Fruit fly (Drosophila melanogaster) whole organism, embryonic: Measurements from ENCODE around the gene Atg13.
A peak's percentile ranks its signal among the peaks of the same experiment; 100 is the strongest.

Source experiments
- ATbp ChIP-seq: fragments of 200-800 bp; sonication (Bioruptor generic); optimal IDR thresholded peaks from 2 replicates; lab custom pipeline; 2017; ENCODE audit warnings: missing biosample characterization, mild to moderate bottlenecking, missing genetic modification characterization, missing genetic modification reagents
- CG11560 ChIP-seq: fragments of 200-800 bp; sonication (Bioruptor generic); IDR thresholded peaks from 3 replicates; pipeline ENCODE4 v1.3.6; 2022; ENCODE audit warnings: missing biosample characterization, missing genetic modification characterization
- CG12391 ChIP-seq: fragments of 200-800 bp; sonication (Bioruptor generic); optimal IDR thresholded peaks from 3 replicates; lab custom pipeline; 2018; ENCODE audit warnings: missing biosample characterization, mild to moderate bottlenecking, missing genetic modification characterization, moderate library complexity
- CG14014 ChIP-seq: fragments of 200-800 bp; sonication (Bioruptor generic); IDR thresholded peaks from 2 replicates; pipeline ENCODE4 v1.3.6; 2022; ENCODE audit warnings: missing biosample characterization, missing genetic modification characterization
- CG14667 ChIP-seq: fragments of 200-800 bp; sonication (Bioruptor generic); IDR thresholded peaks from 2 replicates; pipeline ENCODE4 v1.3.6; 2022; ENCODE audit warnings: missing biosample characterization, missing genetic modification characterization
- CG14860 ChIP-seq: fragments of 200-800 bp; sonication (Bioruptor generic); IDR thresholded peaks from 3 replicates; pipeline ENCODE4 v1.3.6; 2022; ENCODE audit warnings: missing biosample characterization, missing genetic modification characterization; ENCODE audit not compliant: partially characterized antibody
- CG16815 ChIP-seq: fragments of 200-800 bp; sonication (Bioruptor generic); optimal IDR thresholded peaks from 3 replicates; lab custom pipeline; 2017; ENCODE audit warnings: missing biosample characterization, mild to moderate bottlenecking, missing genetic modification characterization
- CG18619 ChIP-seq: fragments of 200-800 bp; sonication (Bioruptor generic); optimal IDR thresholded peaks from 3 replicates; lab custom pipeline; 2017; ENCODE audit warnings: missing biosample characterization, mild to moderate bottlenecking, missing genetic modification characterization
- CG18764 ChIP-seq: fragments of 200-800 bp; sonication (Bioruptor generic); optimal IDR thresholded peaks from 3 replicates; lab custom pipeline; 2016; ENCODE audit warnings: missing biosample characterization, missing genetic modification characterization
- CG33557 ChIP-seq: fragments of 200-800 bp; sonication (Bioruptor generic); optimal IDR thresholded peaks from 2 replicates; lab custom pipeline; 2019; ENCODE audit warnings: missing biosample characterization, mild to moderate bottlenecking, missing genetic modification characterization, moderate library complexity
- CG34224 ChIP-seq: fragments of 200-800 bp; sonication (Bioruptor generic); IDR thresholded peaks from 3 replicates; pipeline ENCODE4 v1.3.6; 2022; ENCODE audit warnings: missing biosample characterization, missing genetic modification characterization; ENCODE audit not compliant: partially characterized antibody
- CG3847 ChIP-seq: fragments of 200-800 bp; sonication (Bioruptor generic); IDR thresholded peaks from 2 replicates; pipeline ENCODE4 v1.3.6; 2022; ENCODE audit warnings: missing biosample characterization, missing genetic modification characterization
- CG6683 ChIP-seq: fragments of 200-800 bp; sonication (Bioruptor generic); optimal IDR thresholded peaks from 2 replicates; lab custom pipeline; 2017; ENCODE audit warnings: missing biosample characterization, mild to moderate bottlenecking, missing genetic modification characterization, missing genetic modification reagents
- CG6689 ChIP-seq: fragments of 200-800 bp; sonication (Bioruptor generic); IDR thresholded peaks from 2 replicates; pipeline ENCODE4 v1.3.6; 2022; ENCODE audit warnings: missing biosample characterization, missing genetic modification characterization
- CG7786 ChIP-seq: fragments of 200-800 bp; sonication (Bioruptor generic); optimal IDR thresholded peaks from 2 replicates; lab custom pipeline; 2016; ENCODE audit warnings: missing biosample characterization, missing genetic modification characterization
- CG7839 ChIP-seq: fragments of 200-800 bp; sonication (Bioruptor generic); optimal IDR thresholded peaks from 3 replicates; lab custom pipeline; 2018; ENCODE audit warnings: missing biosample characterization, mild to moderate bottlenecking, missing genetic modification characterization, moderate library complexity
- CG7928 ChIP-seq: fragments of 200-800 bp; sonication (Bioruptor generic); optimal IDR thresholded peaks from 2 replicates; lab custom pipeline; 2017; ENCODE audit warnings: missing biosample characterization, mild to moderate bottlenecking, missing genetic modification characterization
- CG9797 ChIP-seq: fragments of 200-800 bp; sonication (Bioruptor generic); optimal IDR thresholded peaks from 3 replicates; lab custom pipeline; 2018; ENCODE audit warnings: missing biosample characterization, mild to moderate bottlenecking, missing genetic modification characterization
- Chrac-16 ChIP-seq: fragments of 200-800 bp; sonication (Bioruptor generic); optimal IDR thresholded peaks from 3 replicates; lab custom pipeline; 2016; ENCODE audit warnings: missing biosample characterization, missing genetic modification characterization
- CoRest ChIP-seq: fragments of 200-800 bp; sonication (Bioruptor generic); optimal IDR thresholded peaks from 3 replicates; lab custom pipeline; 2018; ENCODE audit warnings: missing biosample characterization, mild to moderate bottlenecking, missing genetic modification characterization, moderate library complexity
- D19B ChIP-seq: fragments of 200-800 bp; sonication (Bioruptor generic); optimal IDR thresholded peaks from 2 replicates; lab custom pipeline; 2017; ENCODE audit warnings: missing biosample characterization, mild to moderate bottlenecking, missing genetic modification characterization
- Dbx ChIP-seq: fragments of 200-800 bp; sonication (Bioruptor generic); IDR thresholded peaks from 3 replicates; pipeline ENCODE4 v1.3.6; 2022; ENCODE audit warnings: missing biosample characterization, missing genetic modification characterization
- Dll ChIP-seq: fragments of 200-800 bp; sonication (Bioruptor generic); IDR thresholded peaks from 4 replicates; pipeline ENCODE4 v1.3.6; 2022; ENCODE audit warnings: missing biosample characterization, missing genetic modification characterization; ENCODE audit not compliant: partially characterized antibody
- Doc2 ChIP-seq: fragments of 200-800 bp; sonication (Bioruptor generic); IDR thresholded peaks from 2 replicates; pipeline ENCODE4 v1.3.6; 2022; ENCODE audit warnings: missing biosample characterization, missing genetic modification characterization
- Dp ChIP-seq: fragments of 200-800 bp; sonication (Bioruptor generic); optimal IDR thresholded peaks from 2 replicates; lab custom pipeline; 2018; ENCODE audit warnings: missing biosample characterization, mild to moderate bottlenecking, missing genetic modification characterization, moderate library complexity
- Fer2 ChIP-seq: fragments of 200-800 bp; sonication (Bioruptor generic); optimal IDR thresholded peaks from 2 replicates; lab custom pipeline; 2018; ENCODE audit warnings: missing biosample characterization, mild to moderate bottlenecking, missing genetic modification characterization, moderate library complexity
- Fer3 ChIP-seq: fragments of 200-800 bp; sonication (Bioruptor generic); optimal IDR thresholded peaks from 2 replicates; lab custom pipeline; 2018; ENCODE audit warnings: missing biosample characterization, mild to moderate bottlenecking, missing genetic modification characterization, moderate library complexity
- HLH4C ChIP-seq: fragments of 200-800 bp; sonication (Bioruptor generic); IDR thresholded peaks from 3 replicates; pipeline ENCODE4 v1.3.6; 2022; ENCODE audit warnings: missing biosample characterization, missing genetic modification characterization; ENCODE audit not compliant: partially characterized antibody
- Hr51 ChIP-seq, 2 experiments: fragments of 200-800 bp; sonication (Bioruptor generic); optimal IDR thresholded peaks; 2 replicates in 1 of 2; 3 replicates in 1 of 2; lab custom pipeline; 2016 to 2018; ENCODE audit warnings: missing biosample characterization in 2 of 2, missing genetic modification characterization in 2 of 2, mild to moderate bottlenecking in 1 of 2, moderate library complexity in 1 of 2
- NfI ChIP-seq: fragments of 200-800 bp; sonication (Bioruptor generic); optimal IDR thresholded peaks from 3 replicates; lab custom pipeline; 2018; ENCODE audit warnings: missing biosample characterization, mild to moderate bottlenecking, missing genetic modification characterization, moderate library complexity
- Pdp1 ChIP-seq, 2 experiments: fragments of 200-800 bp; sonication (Bioruptor generic); optimal IDR thresholded peaks; 3 replicates each; lab custom pipeline; 2016; ENCODE audit warnings: missing biosample characterization in 2 of 2, missing genetic modification characterization in 2 of 2, mild to moderate bottlenecking in 1 of 2, moderate library complexity in 1 of 2
- Ptx1 ChIP-seq: fragments of 200-800 bp; sonication (Bioruptor generic); IDR thresholded peaks from 2 replicates; pipeline ENCODE4 v1.3.6; 2022; ENCODE audit warnings: missing biosample characterization, missing genetic modification characterization
- Six4 ChIP-seq: fragments of 200-800 bp; sonication (Bioruptor generic); optimal IDR thresholded peaks from 2 replicates; lab custom pipeline; 2016; ENCODE audit warnings: missing biosample characterization, missing genetic modification characterization
- aop ChIP-seq: fragments of 200-800 bp; sonication (Bioruptor generic); IDR thresholded peaks from 2 replicates; pipeline ENCODE4 v1.3.6; 2022; ENCODE audit warnings: missing biosample characterization, missing genetic modification characterization
- az2 ChIP-seq: fragments of 200-800 bp; sonication (Bioruptor generic); optimal IDR thresholded peaks from 3 replicates; lab custom pipeline; 2016; ENCODE audit warnings: missing biosample characterization, missing genetic modification characterization
- bbx ChIP-seq: fragments of 200-800 bp; sonication (Bioruptor generic); IDR thresholded peaks from 2 replicates; pipeline ENCODE4 v1.3.6; 2022; ENCODE audit warnings: missing biosample characterization, missing genetic modification characterization; ENCODE audit not compliant: partially characterized antibody
- chinmo ChIP-seq: fragments of 200-800 bp; sonication (Bioruptor generic); IDR thresholded peaks from 4 replicates; pipeline ENCODE4 v1.3.6; 2022; ENCODE audit warnings: missing biosample characterization, missing genetic modification characterization; ENCODE audit not compliant: partially characterized antibody
- chn ChIP-seq: fragments of 200-800 bp; sonication (Bioruptor generic); optimal IDR thresholded peaks from 2 replicates; lab custom pipeline; 2016; ENCODE audit warnings: missing biosample characterization, missing genetic modification characterization
- dan ChIP-seq: fragments of 200-800 bp; sonication (Bioruptor generic); IDR thresholded peaks from 2 replicates; pipeline ENCODE4 v1.3.6; 2022; ENCODE audit warnings: missing biosample characterization, missing genetic modification characterization
- en ChIP-seq: fragments of 200-800 bp; sonication (Bioruptor generic); optimal IDR thresholded peaks from 2 replicates; lab custom pipeline; 2016; ENCODE audit warnings: missing biosample characterization, missing genetic modification characterization
- gsb ChIP-seq: fragments of 200-800 bp; sonication (Bioruptor generic); IDR thresholded peaks from 2 replicates; pipeline ENCODE4 v1.3.6; 2022; ENCODE audit warnings: missing biosample characterization, missing genetic modification characterization
- lab ChIP-seq: fragments of 200-800 bp; sonication (Bioruptor generic); optimal IDR thresholded peaks from 3 replicates; lab custom pipeline; 2017; ENCODE audit warnings: missing biosample characterization, missing genetic modification characterization, mild to moderate bottlenecking, moderate library complexity, missing genetic modification reagents
- maf-S ChIP-seq: fragments of 200-800 bp; sonication (Bioruptor generic); optimal IDR thresholded peaks from 2 replicates; lab custom pipeline; 2016; ENCODE audit warnings: missing biosample characterization, missing genetic modification characterization
- phol ChIP-seq: fragments of 200-800 bp; sonication (Bioruptor generic); optimal IDR thresholded peaks from 3 replicates; lab custom pipeline; 2018; ENCODE audit warnings: missing biosample characterization, mild to moderate bottlenecking, missing genetic modification characterization, moderate library complexity
- pnt ChIP-seq: fragments of 200-800 bp; sonication (Bioruptor generic); optimal IDR thresholded peaks from 3 replicates; lab custom pipeline; 2016; ENCODE audit warnings: missing biosample characterization, missing genetic modification characterization
- seq ChIP-seq: fragments of 200-800 bp; sonication (Bioruptor generic); IDR thresholded peaks from 2 replicates; pipeline ENCODE4 v1.3.6; 2022; ENCODE audit warnings: missing biosample characterization, missing genetic modification characterization
- sim ChIP-seq: fragments of 200-800 bp; sonication (Bioruptor generic); IDR thresholded peaks from 2 replicates; pipeline ENCODE4 v1.3.6; 2022; ENCODE audit warnings: missing biosample characterization, missing genetic modification characterization
- stwl ChIP-seq: fragments of 200-800 bp; sonication (Bioruptor generic); optimal IDR thresholded peaks from 3 replicates; lab custom pipeline; 2018; ENCODE audit warnings: missing biosample characterization, mild to moderate bottlenecking, missing genetic modification characterization, moderate library complexity
- tll ChIP-seq, 2 experiments: fragments of 200-800 bp in 1 of 2; fragments of >200 bp in 1 of 2; sonication (Bioruptor generic) in 1 of 2; optimal IDR thresholded peaks; 2 replicates each; lab custom pipeline; 2017 to 2019; ENCODE audit warnings: missing biosample characterization in 2 of 2, missing genetic modification characterization in 2 of 2, mild to moderate bottlenecking in 1 of 2, moderate library complexity in 1 of 2

The Atg13 gene

DNA sequence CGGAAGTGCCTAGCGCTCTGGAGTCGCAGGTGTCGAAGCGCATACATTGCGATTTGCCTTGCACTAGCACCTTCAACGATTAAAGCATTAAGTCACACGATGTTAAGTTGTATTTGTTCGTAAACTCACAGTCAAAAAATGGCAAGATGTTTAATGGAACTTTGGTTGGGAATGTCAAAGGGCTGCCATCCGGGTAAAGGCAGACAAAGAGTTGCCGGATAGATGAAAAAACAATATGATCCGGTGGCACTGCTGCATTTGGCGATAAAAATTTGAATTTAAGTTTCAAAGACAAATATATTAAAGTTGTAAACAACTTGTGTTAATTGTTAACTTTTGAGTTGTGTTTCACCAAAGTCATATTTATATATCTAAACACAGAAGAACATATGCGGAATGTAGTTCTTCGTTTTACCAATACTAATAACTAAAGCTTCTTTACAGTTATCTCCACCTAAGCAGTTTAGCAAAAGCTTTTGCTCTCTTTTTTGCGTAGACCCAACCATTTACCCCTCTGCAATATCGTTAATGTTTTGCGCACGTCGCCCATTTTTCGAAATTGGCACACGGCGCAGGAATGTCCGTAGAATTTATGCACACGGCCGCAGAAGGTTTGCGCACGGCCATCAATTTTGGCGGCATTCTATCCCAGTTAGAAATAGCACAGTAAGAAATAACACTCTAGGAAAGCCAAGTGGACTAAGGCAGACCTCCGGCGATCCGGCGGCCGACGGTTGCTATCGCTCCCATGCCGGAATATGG is 33.1 kb upstream of the Atg13 start, which contains the start of gene Coq2 (continued):
- TF ChIP-seq az2 (GFP tag; lab: Kevin White, UChicago) (no peak), D19B (no peak), tll (GFP tag; optimal IDR thresholded peaks at IDR 0.05; lab: Kevin White, UChicago) (no peak), gsb (GFP tag; lab: Robert Waterston, UW) (no peak), CG12391 (tag; lab: Kevin White, UChicago) (no peak), en (GFP tag; lab: Kevin White, UChicago) (no peak), chinmo (GFP tag; lab: Robert Waterston, UW) (no peak), Fer3 (tag; lab: Kevin White, UChicago) (no peak), CG14860 (no peak), dan (GFP tag; lab: Robert Waterston, UW) (no peak), Chrac-16 (GFP tag; lab: Kevin White, UChicago) (no peak), Fer2 (tag; lab: Kevin White, UChicago) (no peak), Doc2 (GFP tag; lab: Robert Waterston, UW) (no peak), sim (GFP tag; lab: Robert Waterston, UW) (no peak), Six4 (GFP tag; lab: Kevin White, UChicago) (no peak), CG16815 (no peak), CG34224 (GFP tag; lab: Robert Waterston, UW) (0 out of 3 replicates have a peak, but pooled peaks have one; percentile 8), pnt (no peak), lab (GFP tag; lab: Kevin White, UChicago) (no peak), phol (tag; lab: Kevin White, UChicago) (peak; percentile 25), CG6689 (no peak), Dbx (GFP tag; lab: Robert Waterston, UW) (0 out of 3 replicates have a peak, but pooled peaks have one; percentile 13), Pdp1 (GFP tag; optimal IDR thresholded peaks at IDR 0.05; lab: Kevin White, UChicago) (peak in 1 of 2 experiments; percentile 18), aop (GFP tag; lab: Robert Waterston, UW) (no peak), NfI (GFP tag; lab: Kevin White, UChicago) (no peak), Dll (GFP tag; lab: Robert Waterston, UW) (no peak), CG3847 (GFP tag; lab: Robert Waterston, UW) (peak; percentile 77), Dp (GFP tag; lab: Kevin White, UChicago) (peak; percentile 93), chn (GFP tag; lab: Kevin White, UChicago) (no peak), CG9797 (peak; percentile 16), maf-S (GFP tag; lab: Kevin White, UChicago) (no peak), CG18619 (GFP tag; lab: Kevin White, UChicago) (no peak), CG7839 (tag; lab: Kevin White, UChicago) (no peak), CG18764 (GFP tag; lab: Kevin White, UChicago) (no peak), CG7786 (GFP tag; lab: Kevin White, UChicago) (no peak), CoRest (tag; lab: Kevin White, UChicago) (no peak), CG14014 (GFP tag; lab: Robert Waterston, UW) (no peak), stwl (tag; lab: Kevin White, UChicago) (no peak), CG14667 (GFP tag; lab: Robert Waterston, UW) (no peak), bbx (GFP tag; lab: Robert Waterston, UW) (no peak), Ptx1 (GFP tag; lab: Robert Waterston, UW) (no peak), CG11560 (no peak), HLH4C (GFP tag; lab: Robert Waterston, UW) (no peak), seq (GFP tag; lab: Robert Waterston, UW) (no peak), CG33557 (GFP tag; lab: Kevin White, UChicago) (no peak), CG6683 (GFP tag; lab: Kevin White, UChicago) (no peak), CG7928 (GFP tag; lab: Kevin White, UChicago) (no peak), Hr51 (GFP tag; optimal IDR thresholded peaks at IDR 0.05; lab: Kevin White, UChicago) (no peak), ATbp (GFP tag; lab: Kevin White, UChicago) (no peak)
